Worm (Caenorhabditis elegans) whole organism, late embryonic: Measurements from ENCODE around the gene E04F6.8.

Experiments
- C08G9.2 ChIP-seq: sonication (generic microtip); optimal IDR thresholded peaks from 2 replicates; lab custom pipeline; 2016; ENCODE audit warnings: mild to moderate bottlenecking, missing genetic modification characterization, moderate library complexity, missing compliant biosample characterization
- F13H6.1 ChIP-seq: sonication (generic microtip); optimal IDR thresholded peaks from 2 replicates; lab custom pipeline; 2016; ENCODE audit warnings: missing genetic modification characterization, missing compliant biosample characterization
- ceh-14 ChIP-seq: sonication (generic microtip); optimal IDR thresholded peaks from 2 replicates; lab custom pipeline; 2016; ENCODE audit warnings: missing genotype, missing genetic modification characterization, missing compliant biosample characterization
- ceh-18 ChIP-seq: sonication (generic microtip); optimal IDR thresholded peaks from 2 replicates; lab custom pipeline; 2016; ENCODE audit warnings: missing genetic modification characterization, missing compliant biosample characterization
- ceh-19 ChIP-seq: fragments of 200-800 bp; sonication (Bioruptor generic); optimal IDR thresholded peaks from 2 replicates; lab custom pipeline; 2018; ENCODE audit warnings: mild to moderate bottlenecking, missing genetic modification characterization, missing compliant biosample characterization
- ceh-48 ChIP-seq: sonication (generic microtip); optimal IDR thresholded peaks from 2 replicates; lab custom pipeline; 2016; ENCODE audit warnings: missing genetic modification characterization, inconsistent platforms, missing compliant biosample characterization
- dmd-4 ChIP-seq: sonication (generic microtip); optimal IDR thresholded peaks from 2 replicates; lab custom pipeline; 2016; ENCODE audit warnings: borderline replicate concordance, missing genetic modification characterization, missing compliant biosample characterization
- fax-1 ChIP-seq: sonication (generic microtip); optimal IDR thresholded peaks from 2 replicates; lab custom pipeline; 2016; ENCODE audit warnings: missing genotype, missing genetic modification characterization, missing compliant biosample characterization
- hlh-30 ChIP-seq: sonication (generic microtip); optimal IDR thresholded peaks from 2 replicates; lab custom pipeline; 2017; ENCODE audit warnings: antibody characterized with exemption, missing genetic modification characterization, missing compliant biosample characterization; ENCODE audit not compliant: insufficient read depth
- mec-3 ChIP-seq: sonication (generic microtip); optimal IDR thresholded peaks from 2 replicates; lab custom pipeline; 2016; ENCODE audit warnings: borderline replicate concordance, missing genetic modification characterization, missing compliant biosample characterization
- pat-9 ChIP-seq: fragments of 200-800 bp; sonication (Bioruptor generic); optimal IDR thresholded peaks from 2 replicates; lab custom pipeline; 2018; ENCODE audit warnings: mild to moderate bottlenecking, missing genetic modification characterization, moderate library complexity, missing compliant biosample characterization
- pqm-1 ChIP-seq: sonication (generic microtip); optimal IDR thresholded peaks from 2 replicates; lab custom pipeline; 2016; ENCODE audit warnings: missing genetic modification characterization, missing compliant biosample characterization
- sdc-2 ChIP-seq: sonication (generic microtip); optimal IDR thresholded peaks from 2 replicates; lab custom pipeline; 2016; ENCODE audit warnings: missing genotype, missing genetic modification characterization, missing compliant biosample characterization
- tbx-2 ChIP-seq: sonication (generic microtip); optimal IDR thresholded peaks from 2 replicates; lab custom pipeline; 2016; ENCODE audit warnings: missing genetic modification characterization, missing compliant biosample characterization

DNA sequence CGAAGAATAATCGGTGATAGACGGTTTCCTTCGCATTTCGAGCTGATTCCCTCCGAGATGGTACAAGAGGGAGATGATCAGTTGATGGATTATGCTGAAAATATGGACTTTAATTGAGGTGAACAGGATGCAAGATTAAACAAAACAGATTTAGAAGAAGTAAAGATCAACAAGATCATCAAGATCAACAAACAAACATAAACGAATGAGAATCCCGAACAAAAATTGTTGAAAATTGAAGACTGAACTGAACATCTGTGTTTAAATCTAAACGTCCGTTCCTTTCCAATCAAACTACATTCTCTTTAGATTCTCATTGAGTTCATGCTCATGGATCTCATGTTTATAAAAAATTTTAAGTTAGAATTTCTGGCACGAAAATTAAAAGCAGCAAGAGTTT is 36.3 kb downstream of the E04F6.8 start, which contains the start of gene glc-4:
- TF ChIP-seq sdc-2 (tag; lab: Kevin White, UChicago), result no peak
- TF ChIP-seq pqm-1 (tag; lab: Kevin White, UChicago), result no peak
- TF ChIP-seq hlh-30 (tag; lab: Kevin White, UChicago), result no peak
- TF ChIP-seq ceh-19, result no peak
- no peak for TF ChIP-seq F13H6.1 (tag; lab: Kevin White, UChicago)
- TF ChIP-seq ceh-18 (tag; lab: Kevin White, UChicago), result no peak
- TF ChIP-seq C08G9.2 (tag; lab: Kevin White, UChicago), result no peak
- TF ChIP-seq mec-3, result no peak
- TF ChIP-seq tbx-2, result no peak
- TF ChIP-seq ceh-48, result no peak
- TF ChIP-seq fax-1 (tag; lab: Kevin White, UChicago), result no peak
- TF ChIP-seq ceh-14 (tag; lab: Kevin White, UChicago), result no peak
- TF ChIP-seq dmd-4 (tag; lab: Kevin White, UChicago), result no peak
- no peak for TF ChIP-seq pat-9 (tag; lab: Kevin White, UChicago)
